Fruit fly (Drosophila melanogaster) whole organism, embryonic: ENCODE results near the gene eIF3h.

Experiments used
- Atf-2 ChIP-seq: fragments of 200-800 bp; sonication (Bioruptor generic); optimal IDR thresholded peaks from 2 replicates; lab custom pipeline; 2016; ENCODE audit warnings: missing biosample characterization, missing genetic modification characterization
- B-H2 ChIP-seq: fragments of 200-800 bp; sonication (Bioruptor generic); optimal IDR thresholded peaks from 2 replicates; lab custom pipeline; 2018; ENCODE audit warnings: missing biosample characterization, mild to moderate bottlenecking, missing genetic modification characterization
- CG10274 ChIP-seq: fragments of 200-800 bp; sonication (Bioruptor generic); optimal IDR thresholded peaks from 3 replicates; lab custom pipeline; 2017; ENCODE audit warnings: missing biosample characterization, mild to moderate bottlenecking, missing genetic modification characterization
- CG10366 ChIP-seq: fragments of 200-800 bp; sonication (Bioruptor generic); IDR thresholded peaks from 2 replicates; pipeline ENCODE4 v1.3.6; 2022; ENCODE audit warnings: missing biosample characterization, missing genetic modification characterization
- CG12769 ChIP-seq: fragments of 200-800 bp; sonication (Bioruptor generic); optimal IDR thresholded peaks from 2 replicates; lab custom pipeline; 2019; ENCODE audit warnings: missing biosample characterization, mild to moderate bottlenecking, missing genetic modification characterization, moderate library complexity
- CG13287 ChIP-seq: fragments of 200-800 bp; sonication (Bioruptor generic); IDR thresholded peaks from 2 replicates; pipeline ENCODE4 v1.3.6; 2022; ENCODE audit warnings: missing biosample characterization, missing genetic modification characterization; ENCODE audit not compliant: partially characterized antibody
- CG14014 ChIP-seq: fragments of 200-800 bp; sonication (Bioruptor generic); IDR thresholded peaks from 2 replicates; pipeline ENCODE4 v1.3.6; 2022; ENCODE audit warnings: missing biosample characterization, missing genetic modification characterization
- CG15011 ChIP-seq: fragments of 200-800 bp; sonication (Bioruptor generic); optimal IDR thresholded peaks from 3 replicates; lab custom pipeline; 2018; ENCODE audit warnings: missing biosample characterization, mild to moderate bottlenecking, missing genetic modification characterization
- CG1603 ChIP-seq: fragments of 200-800 bp; sonication (Bioruptor generic); optimal IDR thresholded peaks from 2 replicates; lab custom pipeline; 2019; ENCODE audit warnings: missing biosample characterization, mild to moderate bottlenecking, missing genetic modification characterization, moderate library complexity
- CG16815 ChIP-seq: fragments of 200-800 bp; sonication (Bioruptor generic); optimal IDR thresholded peaks from 3 replicates; lab custom pipeline; 2017; ENCODE audit warnings: missing biosample characterization, mild to moderate bottlenecking, missing genetic modification characterization
- CG16863 ChIP-seq: fragments of 200-800 bp; sonication (Bioruptor generic); optimal IDR thresholded peaks from 3 replicates; lab custom pipeline; 2016; ENCODE audit warnings: missing biosample characterization, missing genetic modification characterization
- CG2120 ChIP-seq: fragments of 200-800 bp; sonication (Bioruptor generic); optimal IDR thresholded peaks from 3 replicates; lab custom pipeline; 2016; ENCODE audit warnings: missing biosample characterization, missing genetic modification characterization
- CG3163 ChIP-seq: fragments of 200-800 bp; sonication (Bioruptor generic); optimal IDR thresholded peaks from 3 replicates; lab custom pipeline; 2016; ENCODE audit warnings: missing biosample characterization, missing genetic modification characterization
- CG3838 ChIP-seq: fragments of 200-800 bp; sonication (Bioruptor generic); optimal IDR thresholded peaks from 3 replicates; lab custom pipeline; 2016; ENCODE audit warnings: missing biosample characterization, missing genetic modification characterization
- CG7372 ChIP-seq: fragments of 200-800 bp; sonication (Bioruptor generic); IDR thresholded peaks from 2 replicates; pipeline ENCODE4 v1.3.6; 2022; ENCODE audit warnings: missing biosample characterization, missing genetic modification characterization
- CG8765 ChIP-seq: fragments of 200-800 bp; sonication (Bioruptor generic); IDR thresholded peaks from 2 replicates; pipeline ENCODE4 v1.3.6; 2022; ENCODE audit warnings: missing biosample characterization, missing genetic modification characterization
- CG9437 ChIP-seq: fragments of 200-800 bp; sonication (Bioruptor generic); optimal IDR thresholded peaks from 2 replicates; lab custom pipeline; 2018; ENCODE audit warnings: missing biosample characterization, mild to moderate bottlenecking, missing genetic modification characterization
- Camta ChIP-seq: fragments of 200-800 bp; sonication (Bioruptor generic); optimal IDR thresholded peaks from 2 replicates; lab custom pipeline; 2016; ENCODE audit warnings: missing biosample characterization, missing genetic modification characterization
- Dbx ChIP-seq: fragments of 200-800 bp; sonication (Bioruptor generic); IDR thresholded peaks from 3 replicates; pipeline ENCODE4 v1.3.6; 2022; ENCODE audit warnings: missing biosample characterization, missing genetic modification characterization
- HLHmδ ChIP-seq: fragments of 200-800 bp; sonication (Bioruptor generic); optimal IDR thresholded peaks from 2 replicates; lab custom pipeline; 2018; ENCODE audit warnings: missing biosample characterization, mild to moderate bottlenecking, missing genetic modification characterization, moderate library complexity
- Hsf ChIP-seq: fragments of 200-800 bp; sonication (Bioruptor generic); optimal IDR thresholded peaks from 3 replicates; lab custom pipeline; 2016; ENCODE audit warnings: missing biosample characterization, missing genetic modification characterization
- Lhr ChIP-seq: fragments of 200-800 bp; sonication (Bioruptor generic); optimal IDR thresholded peaks from 3 replicates; lab custom pipeline; 2017; ENCODE audit warnings: mild to moderate bottlenecking, missing biosample characterization, missing genetic modification reagents, missing genetic modification characterization
- Max ChIP-seq: fragments of 200-800 bp; sonication (Bioruptor generic); optimal IDR thresholded peaks from 2 replicates; lab custom pipeline; 2016; ENCODE audit warnings: missing biosample characterization, mild to moderate bottlenecking, missing genetic modification characterization
- Mes4 ChIP-seq: fragments of 200-800 bp; sonication (Bioruptor generic); optimal IDR thresholded peaks from 2 replicates; lab custom pipeline; 2016; ENCODE audit warnings: missing biosample characterization, missing genetic modification characterization
- Myb ChIP-seq: fragments of 200-800 bp; sonication (Bioruptor generic); optimal IDR thresholded peaks from 2 replicates; lab custom pipeline; 2016; ENCODE audit warnings: missing biosample characterization, missing genetic modification characterization
- NK7.1 ChIP-seq: fragments of 200-800 bp; sonication (Bioruptor generic); optimal IDR thresholded peaks from 3 replicates; lab custom pipeline; 2016; ENCODE audit warnings: missing biosample characterization, missing genetic modification characterization
- Xrp1 ChIP-seq: fragments of 200-800 bp; sonication (Bioruptor generic); IDR thresholded peaks from 2 replicates; pipeline ENCODE4 v1.3.6; 2022; ENCODE audit warnings: missing biosample characterization, missing genetic modification characterization
- ap ChIP-seq: fragments of 200-800 bp; sonication (Bioruptor generic); IDR thresholded peaks from 2 replicates; pipeline ENCODE4 v1.3.6; 2022; ENCODE audit warnings: missing biosample characterization, missing genetic modification characterization
- ase ChIP-seq: fragments of 200-800 bp; sonication (Bioruptor generic); IDR thresholded peaks from 3 replicates; pipeline ENCODE4 v1.3.6; 2022; ENCODE audit warnings: missing biosample characterization, missing genetic modification characterization
- crol ChIP-seq: fragments of 200-800 bp; sonication (Bioruptor generic); IDR thresholded peaks from 2 replicates; pipeline ENCODE4 v1.3.6; 2022; ENCODE audit warnings: missing biosample characterization, missing genetic modification characterization
- dmrt11E ChIP-seq: fragments of 200-800 bp; sonication (Bioruptor generic); optimal IDR thresholded peaks from 3 replicates; lab custom pipeline; 2018; ENCODE audit warnings: missing biosample characterization, mild to moderate bottlenecking, missing genetic modification characterization, moderate library complexity
- ems ChIP-seq: fragments of 200-800 bp; sonication (Bioruptor generic); optimal IDR thresholded peaks from 3 replicates; lab custom pipeline; 2016; ENCODE audit warnings: missing biosample characterization, missing genetic modification characterization
- ewg ChIP-seq: fragments of 200-800 bp; sonication (Bioruptor generic); optimal IDR thresholded peaks from 3 replicates; lab custom pipeline; 2017; ENCODE audit warnings: mild to moderate bottlenecking, missing biosample characterization, missing genetic modification reagents, missing genetic modification characterization
- gsb ChIP-seq: fragments of 200-800 bp; sonication (Bioruptor generic); IDR thresholded peaks from 2 replicates; pipeline ENCODE4 v1.3.6; 2022; ENCODE audit warnings: missing biosample characterization, missing genetic modification characterization
- gt ChIP-seq: fragments of 200-800 bp; sonication (Bioruptor generic); IDR thresholded peaks from 2 replicates; pipeline ENCODE4 v1.3.6; 2022; ENCODE audit warnings: missing biosample characterization, missing genetic modification characterization
- h ChIP-seq: fragments of >200 bp; optimal IDR thresholded peaks from 2 replicates; lab custom pipeline; 2017
- ind ChIP-seq: fragments of 200-800 bp; sonication (Bioruptor generic); optimal IDR thresholded peaks from 3 replicates; lab custom pipeline; 2016; ENCODE audit warnings: missing biosample characterization, missing genetic modification characterization
- klu ChIP-seq: fragments of 200-800 bp; sonication (Bioruptor generic); IDR thresholded peaks from 2 replicates; pipeline ENCODE4 v1.3.6; 2022; ENCODE audit warnings: missing biosample characterization, missing genetic modification characterization
- lola ChIP-seq, 3 experiments: fragments of >200 bp in 2 of 3; fragments of 200-800 bp in 1 of 3; sonication (Bioruptor generic) in 1 of 3; optimal IDR thresholded peaks; 2 replicates each; lab custom pipeline; 2017 to 2019; ENCODE audit warnings: missing biosample characterization in 3 of 3, missing genetic modification characterization in 3 of 3, mild to moderate bottlenecking in 1 of 3, moderate library complexity in 1 of 3
- mam ChIP-seq: fragments of 200-800 bp; sonication (Bioruptor generic); optimal IDR thresholded peaks from 3 replicates; lab custom pipeline; 2016; ENCODE audit warnings: missing biosample characterization, missing genetic modification characterization
- nerfin-1 ChIP-seq: fragments of 200-800 bp; sonication (Bioruptor generic); optimal IDR thresholded peaks from 3 replicates; lab custom pipeline; 2019; ENCODE audit warnings: missing biosample characterization, mild to moderate bottlenecking, missing genetic modification characterization, moderate library complexity
- nerfin-2 ChIP-seq: fragments of 200-800 bp; sonication (Bioruptor generic); IDR thresholded peaks from 2 replicates; pipeline ENCODE4 v1.3.6; 2022; ENCODE audit warnings: missing biosample characterization, missing genetic modification characterization; ENCODE audit not compliant: partially characterized antibody
- odd ChIP-seq: fragments of 200-800 bp; sonication (Bioruptor generic); optimal IDR thresholded peaks from 2 replicates; lab custom pipeline; 2017; ENCODE audit warnings: missing biosample characterization, mild to moderate bottlenecking, missing genetic modification characterization
- p53 ChIP-seq: fragments of 200-800 bp; sonication (Bioruptor generic); optimal IDR thresholded peaks from 2 replicates; lab custom pipeline; 2016; ENCODE audit warnings: missing biosample characterization, missing genetic modification characterization
- seq ChIP-seq: fragments of 200-800 bp; sonication (Bioruptor generic); IDR thresholded peaks from 2 replicates; pipeline ENCODE4 v1.3.6; 2022; ENCODE audit warnings: missing biosample characterization, missing genetic modification characterization
- slou ChIP-seq: fragments of 200-800 bp; sonication (Bioruptor generic); optimal IDR thresholded peaks from 3 replicates; lab custom pipeline; 2016; ENCODE audit warnings: missing biosample characterization, missing genetic modification characterization
- sr ChIP-seq: fragments of 200-800 bp; sonication (Bioruptor generic); IDR thresholded peaks from 3 replicates; pipeline ENCODE4 v1.3.6; 2022; ENCODE audit warnings: missing biosample characterization, missing genetic modification characterization
- tll ChIP-seq, 2 experiments: fragments of 200-800 bp in 1 of 2; fragments of >200 bp in 1 of 2; sonication (Bioruptor generic) in 1 of 2; optimal IDR thresholded peaks; 2 replicates each; lab custom pipeline; 2017 to 2019; ENCODE audit warnings: missing biosample characterization in 2 of 2, missing genetic modification characterization in 2 of 2, mild to moderate bottlenecking in 1 of 2, moderate library complexity in 1 of 2
- yki ChIP-seq: fragments of >200 bp; optimal IDR thresholded peaks from 3 replicates; lab custom pipeline; 2018
- z ChIP-seq: fragments of 200-800 bp; sonication (Bioruptor generic); IDR thresholded peaks from 3 replicates; pipeline ENCODE4 v1.3.6; 2022; ENCODE audit warnings: missing biosample characterization, missing genetic modification characterization

eIF3h gene

DNA sequence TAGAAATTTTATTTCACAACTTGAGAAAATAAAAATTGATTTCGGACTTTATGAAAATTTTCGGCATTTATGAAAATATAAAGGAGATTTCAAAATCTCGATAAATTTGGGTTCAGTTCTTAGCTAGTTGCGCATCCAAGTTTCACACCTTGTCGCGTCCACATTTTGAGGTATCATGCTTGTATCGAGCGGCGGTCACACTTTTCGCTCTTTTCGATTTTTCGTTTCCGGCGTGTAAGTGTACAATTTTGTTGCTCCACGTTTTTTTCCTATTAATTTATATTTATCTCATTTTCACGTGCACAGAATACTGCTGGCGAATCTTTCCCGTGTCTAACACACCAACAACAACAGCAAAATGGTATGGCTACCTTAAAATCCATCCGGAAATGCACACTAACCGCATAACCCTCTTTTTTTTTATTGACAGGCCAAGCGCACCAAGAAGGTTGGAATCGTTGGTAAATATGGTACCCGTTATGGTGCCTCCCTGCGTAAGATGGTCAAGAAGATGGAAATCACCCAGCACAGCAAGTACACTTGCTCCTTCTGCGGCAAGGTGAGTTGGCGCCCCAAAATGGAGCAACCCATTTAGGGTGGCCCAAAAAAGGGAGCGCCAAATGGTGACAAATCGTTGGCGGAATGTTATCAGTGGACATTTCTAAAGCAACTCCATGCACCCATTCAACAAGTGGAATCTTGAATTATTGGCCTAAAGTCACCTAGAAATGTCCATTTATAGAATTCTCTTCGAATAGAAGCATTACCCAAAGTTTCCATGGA, 18.1 kb upstream of the eIF3h start, which contains the start of gene RpL37A (continued):
- peak; percentile 41 for TF ChIP-seq ind (GFP tag; lab: Kevin White, UChicago)
- TF ChIP-seq CG16815: no peak
- TF ChIP-seq ase (GFP tag; lab: Robert Waterston, UW): peak; percentile 57; the same call in 1 of the 3 replicates
- TF ChIP-seq ems (GFP tag; lab: Kevin White, UChicago): peak; percentile 85
- peak; percentile 67 for TF ChIP-seq NK7.1 (GFP tag; lab: Kevin White, UChicago)
- peak; percentile 18 for TF ChIP-seq CG3838 (GFP tag; lab: Kevin White, UChicago)
- TF ChIP-seq gt (GFP tag; lab: Robert Waterston, UW): peak; percentile 34; the same call in 1 of the 2 replicates
- TF ChIP-seq ap (GFP tag; lab: Robert Waterston, UW): peak; percentile 34
- no peak for TF ChIP-seq CG8765 (GFP tag; lab: Robert Waterston, UW)
- TF ChIP-seq z: peak; percentile 27; the same call in 1 of the 3 replicates
- no peak for TF ChIP-seq nerfin-2 (GFP tag; lab: Robert Waterston, UW)
- peak; percentile 76 for TF ChIP-seq CG1603 (tag; lab: Kevin White, UChicago)
- TF ChIP-seq nerfin-1 (tag; lab: Kevin White, UChicago): peak; percentile 79
- no peak for TF ChIP-seq yki
- TF ChIP-seq tll (GFP tag; optimal IDR thresholded peaks at IDR 0.05; lab: Kevin White, UChicago): no peak
- peak; percentile 74 for TF ChIP-seq CG10366 (GFP tag; lab: Robert Waterston, UW)
- TF ChIP-seq slou (GFP tag; lab: Kevin White, UChicago): peak; percentile 79
- peak; percentile 69 for TF ChIP-seq CG10274 (GFP tag; lab: Kevin White, UChicago)
- TF ChIP-seq Myb (GFP tag; lab: Kevin White, UChicago): peak; percentile 81
- peak; percentile 86 for TF ChIP-seq Max
- TF ChIP-seq dmrt11E (tag; lab: Kevin White, UChicago): peak; percentile 57
- TF ChIP-seq HLHmδ (GFP tag; lab: Kevin White, UChicago): peak; percentile 88
- peak; percentile 75 for TF ChIP-seq ewg (GFP tag; lab: Kevin White, UChicago)
- TF ChIP-seq lola (GFP tag; optimal IDR thresholded peaks at IDR 0.05; lab: Kevin White, UChicago): peak in 1 of 3 experiments; percentile 18
- TF ChIP-seq seq (GFP tag; lab: Robert Waterston, UW): peak; percentile 80
- TF ChIP-seq h (lab: Kevin White, UChicago): no peak
- peak; percentile 63 for TF ChIP-seq Atf-2 (GFP tag; lab: Kevin White, UChicago)
- peak; percentile 86 for TF ChIP-seq B-H2 (GFP tag; lab: Kevin White, UChicago)
- TF ChIP-seq klu (GFP tag; lab: Robert Waterston, UW): peak; percentile 33; the same call in 1 of the 2 replicates
- no peak; the same call in 1 of the 2 replicates for TF ChIP-seq CG13287 (GFP tag; lab: Robert Waterston, UW)
- TF ChIP-seq CG3163 (GFP tag; lab: Kevin White, UChicago): peak; percentile 63
- TF ChIP-seq Dbx (GFP tag; lab: Robert Waterston, UW): peak; percentile 86
- peak; percentile 54; the same call in 1 of the 2 replicates for TF ChIP-seq gsb (GFP tag; lab: Robert Waterston, UW)
- no peak; the same call in 1 of the 3 replicates for TF ChIP-seq sr (GFP tag; lab: Robert Waterston, UW)
- peak; percentile 76 for TF ChIP-seq CG15011 (GFP tag; lab: Kevin White, UChicago)
- TF ChIP-seq mam (GFP tag; lab: Kevin White, UChicago): peak; percentile 69
- peak; percentile 56 for TF ChIP-seq CG9437 (GFP tag; lab: Kevin White, UChicago)
- TF ChIP-seq CG12769 (tag; lab: Kevin White, UChicago): peak; percentile 78
- TF ChIP-seq CG7372 (GFP tag; lab: Robert Waterston, UW): peak; percentile 82
- peak; percentile 85 for TF ChIP-seq p53 (GFP tag; lab: Kevin White, UChicago)
- TF ChIP-seq Mes4: peak; percentile 92
- TF ChIP-seq CG14014: peak; percentile 72
- peak; percentile 92 for TF ChIP-seq Lhr (GFP tag; lab: Kevin White, UChicago)
- peak; percentile 85 for TF ChIP-seq Hsf
- TF ChIP-seq Camta: peak; percentile 86
- TF ChIP-seq CG2120: peak; percentile 53
- 0 out of 2 replicates have a peak, but pooled peaks have one; percentile 21 for TF ChIP-seq crol (GFP tag; lab: Robert Waterston, UW)
- TF ChIP-seq Xrp1 (GFP tag; lab: Robert Waterston, UW): no peak
- TF ChIP-seq odd (GFP tag; lab: Kevin White, UChicago): peak; percentile 84
- peak; percentile 62 for TF ChIP-seq CG16863
